Worm (Caenorhabditis elegans) whole organism, young adult: ENCODE data around the gene R107.2.

ENCODE experiments used
- C06A6.2 ChIP-seq: fragments of 200-800 bp; sonication (Bioruptor generic); conservative IDR thresholded peaks from 2 replicates; pipeline ENCODE4 v1.3.6; 2022; ENCODE audit warnings: missing genetic modification characterization, missing compliant biosample characterization
- F23B12.7 ChIP-seq: sonication (generic microtip); optimal IDR thresholded peaks from 2 replicates; lab custom pipeline; 2017; ENCODE audit warnings: missing genetic modification characterization, mild to moderate bottlenecking, missing compliant biosample characterization, antibody characterized with exemption, moderate library complexity; ENCODE audit not compliant: insufficient read depth
- F33H1.4 ChIP-seq: fragments of 200-800 bp; sonication (Bioruptor generic); IDR thresholded peaks from 2 replicates; pipeline ENCODE4 v1.3.6; 2022; ENCODE audit warnings: missing genetic modification reagents, missing genetic modification characterization, missing compliant biosample characterization
- F37B4.10 ChIP-seq: fragments of 200-800 bp; sonication (Bioruptor generic); IDR thresholded peaks from 2 replicates; pipeline ENCODE4 v1.3.6; 2022; ENCODE audit warnings: missing genetic modification characterization, missing compliant biosample characterization
- F39B2.1 ChIP-seq: fragments of 200-800 bp; sonication (Bioruptor generic); IDR thresholded peaks from 2 replicates; pipeline ENCODE4 v1.3.6; 2022; ENCODE audit warnings: missing genetic modification reagents, missing genetic modification characterization, missing compliant biosample characterization
- F57C9.4 ChIP-seq: sonication (generic microtip); optimal IDR thresholded peaks from 2 replicates; lab custom pipeline; 2017; ENCODE audit warnings: mild to moderate bottlenecking, missing genetic modification characterization, missing compliant biosample characterization
- K11D2.4 ChIP-seq: fragments of 200-800 bp; sonication (Bioruptor generic); IDR thresholded peaks from 2 replicates; pipeline ENCODE4 v1.3.6; 2022; ENCODE audit warnings: missing genetic modification reagents, missing genetic modification characterization, missing compliant biosample characterization
- T07F8.4 ChIP-seq: sonication (generic microtip); optimal IDR thresholded peaks from 2 replicates; lab custom pipeline; 2016; ENCODE audit warnings: mild to moderate bottlenecking, missing genetic modification characterization, moderate library complexity, missing compliant biosample characterization
- T26A5.8 ChIP-seq: sonication (generic microtip); optimal IDR thresholded peaks from 2 replicates; lab custom pipeline; 2016; ENCODE audit warnings: missing genetic modification characterization, missing compliant biosample characterization
- Y53G8AR.9 ChIP-seq: fragments of 200-800 bp; sonication (Bioruptor generic); conservative IDR thresholded peaks from 2 replicates; pipeline ENCODE4 v1.3.6; 2022; ENCODE audit warnings: missing genetic modification reagents, missing genetic modification characterization, missing compliant biosample characterization
- Y56A3A.18 ChIP-seq: fragments of 200-800 bp; sonication (Bioruptor generic); IDR thresholded peaks from 2 replicates; pipeline ENCODE4 v1.3.6; 2022; ENCODE audit warnings: missing genetic modification reagents, missing genetic modification characterization, missing compliant biosample characterization
- Y67H2A.10 ChIP-seq: fragments of 200-800 bp; sonication (Bioruptor generic); conservative IDR thresholded peaks from 2 replicates; pipeline ENCODE4 v1.3.6; 2022; ENCODE audit warnings: missing genetic modification reagents, missing genetic modification characterization, missing compliant biosample characterization
- atf-7 ChIP-seq: sonication (generic microtip); optimal IDR thresholded peaks from 2 replicates; lab custom pipeline; 2017; ENCODE audit warnings: mild to moderate bottlenecking, missing genetic modification characterization, missing compliant biosample characterization
- bed-1 ChIP-seq: fragments of 200-800 bp; sonication (Bioruptor generic); IDR thresholded peaks from 2 replicates; pipeline ENCODE4 v1.3.6; 2022; ENCODE audit warnings: missing genetic modification reagents, missing genetic modification characterization, missing compliant biosample characterization
- ccch-3 ChIP-seq: fragments of 200-800 bp; sonication (Bioruptor generic); optimal IDR thresholded peaks from 2 replicates; lab custom pipeline; 2018; ENCODE audit warnings: mild to moderate bottlenecking, missing genetic modification characterization, missing compliant biosample characterization
- ceh-100 ChIP-seq: fragments of 200-800 bp; sonication (Bioruptor generic); IDR thresholded peaks from 2 replicates; pipeline ENCODE4 v1.3.6; 2022; ENCODE audit warnings: missing genetic modification reagents, missing genetic modification characterization, missing compliant biosample characterization
- ceh-27 ChIP-seq: fragments of 200-800 bp; sonication (Bioruptor generic); optimal IDR thresholded peaks from 2 replicates; lab custom pipeline; 2018; ENCODE audit warnings: mild to moderate bottlenecking, missing genetic modification characterization, moderate library complexity, missing compliant biosample characterization
- ceh-79 ChIP-seq: sonication (generic microtip); optimal IDR thresholded peaks from 2 replicates; lab custom pipeline; 2017; ENCODE audit warnings: mild to moderate bottlenecking, missing genetic modification characterization, missing compliant biosample characterization
- chd-7 ChIP-seq: sonication (generic microtip); optimal IDR thresholded peaks from 2 replicates; lab custom pipeline; 2016; ENCODE audit warnings: mild to moderate bottlenecking, missing genetic modification characterization, moderate library complexity, missing compliant biosample characterization
- egl-44 ChIP-seq: fragments of 200-800 bp; sonication (Bioruptor generic); IDR thresholded peaks from 2 replicates; pipeline ENCODE4 v1.3.6; 2022; ENCODE audit warnings: missing genetic modification reagents, missing genetic modification characterization, missing compliant biosample characterization
- fkh-3 ChIP-seq: sonication (generic microtip); optimal IDR thresholded peaks from 2 replicates; lab custom pipeline; 2016; ENCODE audit warnings: mild to moderate bottlenecking, missing genetic modification characterization, missing compliant biosample characterization
- gei-17 ChIP-seq: fragments of 200-800 bp; sonication (Bioruptor generic); optimal IDR thresholded peaks from 2 replicates; lab custom pipeline; 2018; ENCODE audit warnings: mild to moderate bottlenecking, missing genetic modification characterization, missing compliant biosample characterization
- hrde-1 ChIP-seq: sonication (generic microtip); optimal IDR thresholded peaks from 2 replicates; lab custom pipeline; 2016; ENCODE audit warnings: missing genetic modification characterization, mild to moderate bottlenecking, missing compliant biosample characterization, moderate library complexity, missing genotype, missing genetic modification reagents, borderline replicate concordance
- hsf-1 ChIP-seq: fragments of 200-800 bp; sonication (Bioruptor generic); IDR thresholded peaks from 2 replicates; pipeline ENCODE4 v1.3.6; 2022; ENCODE audit warnings: missing genetic modification reagents, missing genetic modification characterization, missing compliant biosample characterization
- lin-35 ChIP-seq, 3 experiments: fragments of 150-350 bp in 2 of 3; sonication (generic microtip) in 1 of 3; optimal IDR thresholded peaks; 2 replicates each; lab custom pipeline; 2014 to 2018; ENCODE audit warnings: missing biosample characterization in 3 of 3, missing genetic modification characterization in 3 of 3, missing genetic modification reagents in 3 of 3
- lir-1 ChIP-seq: fragments of 200-800 bp; sonication (Bioruptor generic); conservative IDR thresholded peaks from 2 replicates; pipeline ENCODE4 v1.3.6; 2022; ENCODE audit warnings: missing genetic modification reagents, missing genetic modification characterization, missing compliant biosample characterization
- madf-10 ChIP-seq: sonication (generic microtip); optimal IDR thresholded peaks from 2 replicates; lab custom pipeline; 2016; ENCODE audit warnings: mild to moderate bottlenecking, missing genetic modification characterization, missing compliant biosample characterization
- mcd-1 ChIP-seq: fragments of 200-800 bp; sonication (Bioruptor generic); IDR thresholded peaks from 2 replicates; pipeline ENCODE4 v1.3.6; 2022; ENCODE audit warnings: missing genetic modification reagents, missing genetic modification characterization, missing compliant biosample characterization
- mel-28 ChIP-seq: sonication (generic microtip); optimal IDR thresholded peaks from 2 replicates; lab custom pipeline; 2016; ENCODE audit warnings: borderline replicate concordance, mild to moderate bottlenecking, missing genetic modification characterization, missing compliant biosample characterization
- mxl-1 ChIP-seq: sonication (generic microtip); optimal IDR thresholded peaks from 2 replicates; lab custom pipeline; 2016; ENCODE audit warnings: missing genetic modification characterization, missing compliant biosample characterization
- pha-4 ChIP-seq: fragments of 150-350 bp; sonication (generic microtip); optimal IDR thresholded peaks from 2 replicates; lab custom pipeline; 2014; ENCODE audit warnings: missing biosample characterization, missing genetic modification reagents, missing genetic modification characterization
- rec-8 ChIP-seq, 2 experiments: sonication (generic microtip); optimal IDR thresholded peaks; 2 replicates each; lab custom pipeline; 2016; ENCODE audit warnings: mild to moderate bottlenecking in 2 of 2, missing genetic modification characterization in 2 of 2, missing genetic modification reagents in 2 of 2, missing genotype in 2 of 2, missing biosample characterization in 1 of 2, missing compliant biosample characterization in 1 of 2, moderate library complexity in 1 of 2
- repo-1 ChIP-seq: sonication (generic microtip); optimal IDR thresholded peaks from 2 replicates; lab custom pipeline; 2017; ENCODE audit warnings: mild to moderate bottlenecking, missing genetic modification characterization, missing compliant biosample characterization
- sea-2 ChIP-seq: fragments of 200-800 bp; sonication (Bioruptor generic); IDR thresholded peaks from 2 replicates; pipeline ENCODE4 v1.3.6; 2022; ENCODE audit warnings: missing genetic modification characterization, missing compliant biosample characterization
- snpc-1.1 ChIP-seq: sonication (generic microtip); optimal IDR thresholded peaks from 2 replicates; lab custom pipeline; 2017; ENCODE audit warnings: missing genetic modification characterization, mild to moderate bottlenecking, missing compliant biosample characterization, antibody characterized with exemption, moderate library complexity, missing genotype, missing genetic modification reagents; ENCODE audit not compliant: insufficient read depth
- snpc-1.3 ChIP-seq: sonication (generic microtip); optimal IDR thresholded peaks from 2 replicates; lab custom pipeline; 2017; ENCODE audit warnings: missing genetic modification characterization, mild to moderate bottlenecking, missing compliant biosample characterization, antibody characterized with exemption, moderate library complexity, missing genotype, missing genetic modification reagents; ENCODE audit not compliant: insufficient read depth
- tbx-9 ChIP-seq: sonication (generic microtip); optimal IDR thresholded peaks from 2 replicates; lab custom pipeline; 2016; ENCODE audit warnings: borderline replicate concordance, missing genetic modification characterization, inconsistent platforms, missing compliant biosample characterization
- unc-130 ChIP-seq: sonication (generic microtip); optimal IDR thresholded peaks from 2 replicates; lab custom pipeline; 2016; ENCODE audit warnings: missing genetic modification reagents, missing genetic modification characterization, missing compliant biosample characterization
- ztf-25 ChIP-seq: fragments of 200-800 bp; sonication (Bioruptor generic); IDR thresholded peaks from 2 replicates; pipeline ENCODE4 v1.3.6; 2022; ENCODE audit warnings: missing genetic modification reagents, missing genetic modification characterization, missing compliant biosample characterization
- ztf-26 ChIP-seq: sonication (generic microtip); optimal IDR thresholded peaks from 2 replicates; lab custom pipeline; 2017; ENCODE audit warnings: missing genetic modification characterization, missing compliant biosample characterization

The R107.2 gene

ce11 chrIII:9051119-9051597 is 5.4 kb upstream of the R107.2 start (continued):
- peak; percentile 44 for TF ChIP-seq lir-1
- no peak for TF ChIP-seq ztf-25 (GFP tag; lab: Robert Waterston, UW)
- TF ChIP-seq mel-28 (tag; lab: Kevin White, UChicago): peak; percentile 72
- peak; percentile 40; the same call in 1 of the 2 replicates for TF ChIP-seq mcd-1 (GFP tag; lab: Robert Waterston, UW)
- peak; percentile 48 for TF ChIP-seq gei-17 (GFP tag; lab: Kevin White, UChicago)
- TF ChIP-seq ccch-3 (GFP tag; lab: Kevin White, UChicago): no peak
- no peak for TF ChIP-seq unc-130 (GFP tag; lab: Kevin White, UChicago)
- TF ChIP-seq T07F8.4 (tag; lab: Kevin White, UChicago): no peak
- peak; percentile 45; the same call in 1 of the 2 replicates for TF ChIP-seq egl-44 (GFP tag; lab: Robert Waterston, UW)
- TF ChIP-seq Y67H2A.10 (GFP tag; lab: Robert Waterston, UW): no peak
- peak in 1 of 3 experiments; percentile 15 for TF ChIP-seq lin-35 (GFP tag; optimal IDR thresholded peaks at IDR 0.05; lab: Kevin White, UChicago)
- peak; percentile 3 for TF ChIP-seq T26A5.8 (tag; lab: Kevin White, UChicago)

DNA sequence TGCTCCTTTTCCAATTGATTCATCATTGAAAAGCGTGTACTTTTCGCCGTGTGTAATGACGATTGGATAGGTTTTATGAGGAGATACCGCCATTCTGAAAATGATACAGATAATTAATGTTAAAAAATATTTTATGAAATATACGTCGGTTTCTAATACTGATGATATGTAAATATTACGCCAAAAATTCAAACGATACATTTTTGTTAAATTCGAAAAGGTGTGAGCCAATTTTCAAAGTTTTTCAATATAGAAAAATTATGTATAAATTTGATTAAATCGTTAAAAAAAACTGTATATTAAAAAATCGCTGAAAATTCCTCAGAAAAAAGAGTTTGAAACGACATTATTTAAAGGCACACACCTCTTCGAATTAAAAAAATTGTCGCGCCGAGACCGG is 4.9 kb upstream of the R107.2 start, which contains the start of gene ikke-1:
Gene ikke-1, minus strand, starts transcription at position 101 of the 400 bp plus-strand sequence.
- TF ChIP-seq Y67H2A.10 (GFP tag; lab: Robert Waterston, UW) (no peak), hsf-1 (GFP tag; lab: Robert Waterston, UW) (0 out of 2 replicates have a peak, but pooled peaks have one; percentile 6)

DNA sequence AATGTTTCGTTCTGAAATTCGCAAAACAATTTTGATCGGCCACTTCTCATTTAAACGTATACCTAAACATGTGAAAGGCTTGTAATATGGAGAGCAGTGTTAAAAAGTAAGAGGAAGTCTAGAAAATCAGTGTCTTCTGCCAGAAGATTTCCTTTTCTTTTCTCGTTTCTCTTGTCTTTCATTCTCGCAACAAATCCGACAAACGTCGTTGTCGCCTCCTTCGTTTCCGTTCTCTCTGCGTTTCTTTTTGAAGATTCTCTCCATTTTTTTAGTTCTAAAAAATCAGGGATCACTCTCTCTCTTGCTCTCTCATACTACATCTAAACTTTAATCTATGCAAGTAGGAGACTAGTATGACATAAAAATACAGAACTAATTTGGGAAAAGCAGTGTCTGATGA is 1.5 kb upstream of the R107.2 start:
- TF ChIP-seq hrde-1 (tag; lab: Kevin White, UChicago): no peak
- no peak for TF ChIP-seq C06A6.2 (GFP tag; lab: Robert Waterston, UW)
- no peak for TF ChIP-seq madf-10 (tag; lab: Kevin White, UChicago)
- no peak for TF ChIP-seq F33H1.4 (GFP tag; lab: Robert Waterston, UW)
- TF ChIP-seq snpc-1.1 (tag; lab: Kevin White, UChicago): no peak
- no peak for TF ChIP-seq ceh-100 (GFP tag; lab: Robert Waterston, UW)
- no peak for TF ChIP-seq T07F8.4 (tag; lab: Kevin White, UChicago)
- TF ChIP-seq snpc-1.3 (tag; lab: Kevin White, UChicago): no peak
- no peak for TF ChIP-seq mxl-1
- no peak for TF ChIP-seq repo-1

- TF ChIP-seq ztf-26 (tag; lab: Kevin White, UChicago) (no peak), atf-7 (tag; lab: Kevin White, UChicago) (no peak), bed-1 (GFP tag; lab: Robert Waterston, UW) (no peak), rec-8 (tag; optimal IDR thresholded peaks at IDR 0.05; lab: Kevin White, UChicago) (no peak), lin-35 (GFP tag; optimal IDR thresholded peaks at IDR 0.05; lab: Kevin White, UChicago) (no peak)
Measured at ce11 chrIII:9043200-9043599, 2.5 kb downstream of the R107.2 start, which contains the start of gene nac-2. nac-2 (minus strand) TSS chrIII:9043300.

- TF ChIP-seq Y53G8AR.9 (GFP tag; lab: Robert Waterston, UW): no peak
- no peak for TF ChIP-seq F39B2.1 (GFP tag; lab: Robert Waterston, UW)
- TF ChIP-seq Y56A3A.18 (GFP tag; lab: Robert Waterston, UW): no peak
- TF ChIP-seq ceh-79 (tag; lab: Kevin White, UChicago): no peak
- TF ChIP-seq F57C9.4 (tag; lab: Kevin White, UChicago): no peak
- no peak for TF ChIP-seq F23B12.7 (tag; lab: Kevin White, UChicago)
- no peak for TF ChIP-seq K11D2.4 (GFP tag; lab: Robert Waterston, UW)
- TF ChIP-seq T07F8.4 (tag; lab: Kevin White, UChicago): no peak
- TF ChIP-seq ceh-27 (GFP tag; lab: Kevin White, UChicago): no peak
- no peak for TF ChIP-seq hsf-1 (GFP tag; lab: Robert Waterston, UW)
- no peak for TF ChIP-seq unc-130 (GFP tag; lab: Kevin White, UChicago)
- no peak for TF ChIP-seq fkh-3 (tag; lab: Kevin White, UChicago)
- TF ChIP-seq sea-2 (GFP tag; lab: Robert Waterston, UW): no peak
- no peak for TF ChIP-seq chd-7
- TF ChIP-seq F37B4.10 (GFP tag; lab: Robert Waterston, UW): no peak
- no peak for TF ChIP-seq pha-4 (tag; lab: Kevin White, UChicago)
- TF ChIP-seq tbx-9 (tag; lab: Kevin White, UChicago): no peak
Measured at ce11 chrIII:9037658-9038057, 8.1 kb downstream of the R107.2 start, which contains the start of gene R107.9. R107.9 (plus strand) TSS chrIII:9037958.
